Worm (Caenorhabditis elegans) whole organism, L4/young adult: ENCODE measurements around the gene cnp-2.

ENCODE experiments used
- W03F9.2 ChIP-seq: fragments of 150-350 bp; optimal IDR thresholded peaks from 2 replicates; lab custom pipeline; 2014; ENCODE audit warnings: missing biosample characterization, missing genetic modification characterization
- dao-5 ChIP-seq: sonication (generic microtip); optimal IDR thresholded peaks from 2 replicates; lab custom pipeline; 2016; ENCODE audit warnings: missing genotype, missing genetic modification characterization, moderate library complexity, missing compliant biosample characterization
- him-1 ChIP-seq: sonication (generic microtip); optimal IDR thresholded peaks from 2 replicates; lab custom pipeline; 2016; ENCODE audit warnings: missing genotype, missing genetic modification reagents, missing genetic modification characterization, missing compliant biosample characterization

The cnp-2 gene

DNA sequence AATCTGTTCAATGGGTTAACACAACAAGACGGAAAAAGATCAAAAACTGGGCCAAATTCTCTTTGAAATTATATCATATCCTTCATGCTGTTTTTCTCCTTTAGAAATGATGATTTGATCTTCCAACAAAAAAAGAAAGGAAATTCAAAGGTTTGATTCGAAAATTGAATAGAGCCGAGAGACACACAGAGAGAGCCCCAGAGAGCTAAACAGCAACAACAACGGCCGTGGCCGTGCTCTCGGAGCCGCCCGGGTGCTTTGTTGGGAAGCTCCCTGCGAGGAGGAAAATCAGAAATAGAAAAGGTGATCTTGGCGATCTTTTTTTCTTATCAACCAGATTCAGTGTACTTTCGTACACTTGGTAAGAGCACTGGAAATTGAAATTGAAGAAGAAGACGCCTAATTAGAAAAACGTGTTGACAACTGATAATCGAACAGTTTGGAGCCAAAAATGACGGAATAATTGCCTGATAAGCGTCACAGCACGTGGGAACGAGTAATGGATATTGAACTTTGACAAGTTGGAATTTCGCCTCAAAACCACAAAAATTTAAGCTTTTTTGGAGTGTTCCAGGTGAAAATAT is 36.7 kb downstream of the cnp-2 start:
- TF ChIP-seq W03F9.2 (tag; lab: Kevin White, UChicago) (no peak), him-1 (no peak), dao-5 (tag; lab: Kevin White, UChicago) (no peak)

DNA sequence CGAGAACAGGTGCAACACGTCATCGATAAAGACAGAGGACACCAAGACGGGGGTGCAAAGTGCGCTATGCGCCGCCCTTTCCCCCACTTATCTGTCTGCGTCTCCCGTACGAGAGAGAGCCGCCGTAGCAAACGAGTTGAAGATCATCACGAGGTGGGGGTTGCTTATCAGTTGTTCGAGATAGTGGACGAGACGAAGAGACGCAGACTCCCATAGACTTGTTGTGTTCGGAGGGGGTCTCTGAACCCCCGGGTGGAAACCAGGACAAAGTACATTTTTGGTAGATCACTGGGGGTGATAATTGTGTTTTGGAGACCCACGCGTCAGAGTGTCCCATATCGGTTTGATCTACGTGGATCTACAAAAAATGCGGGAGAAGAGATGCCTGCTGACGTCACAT is 38.2 kb downstream of the cnp-2 start:
- TF ChIP-seq dao-5 (tag; lab: Kevin White, UChicago) (no peak), W03F9.2 (tag; lab: Kevin White, UChicago) (no peak), him-1 (no peak)

DNA sequence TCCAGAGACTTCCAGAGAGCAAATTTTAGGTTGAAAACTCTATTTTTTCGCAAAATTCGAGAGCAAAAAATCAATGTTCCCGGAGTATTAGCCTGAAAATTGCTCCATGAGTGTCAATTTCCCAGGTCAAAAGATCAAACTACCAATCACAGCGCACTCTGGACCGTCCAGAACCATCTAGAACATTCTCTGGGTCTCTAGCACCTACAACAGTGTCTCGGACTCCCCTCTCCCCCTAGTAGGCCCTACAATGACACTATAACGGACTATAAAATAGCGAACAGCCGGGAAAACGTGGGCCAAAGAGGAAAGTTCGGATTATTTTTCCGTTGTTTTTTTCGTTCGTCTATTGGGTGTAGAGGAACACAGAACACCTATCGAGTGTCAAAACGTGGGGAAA is 38.8 kb downstream of the cnp-2 start:
- TF ChIP-seq W03F9.2 (tag; lab: Kevin White, UChicago) (no peak), him-1 (no peak), dao-5 (tag; lab: Kevin White, UChicago) (no peak)

DNA sequence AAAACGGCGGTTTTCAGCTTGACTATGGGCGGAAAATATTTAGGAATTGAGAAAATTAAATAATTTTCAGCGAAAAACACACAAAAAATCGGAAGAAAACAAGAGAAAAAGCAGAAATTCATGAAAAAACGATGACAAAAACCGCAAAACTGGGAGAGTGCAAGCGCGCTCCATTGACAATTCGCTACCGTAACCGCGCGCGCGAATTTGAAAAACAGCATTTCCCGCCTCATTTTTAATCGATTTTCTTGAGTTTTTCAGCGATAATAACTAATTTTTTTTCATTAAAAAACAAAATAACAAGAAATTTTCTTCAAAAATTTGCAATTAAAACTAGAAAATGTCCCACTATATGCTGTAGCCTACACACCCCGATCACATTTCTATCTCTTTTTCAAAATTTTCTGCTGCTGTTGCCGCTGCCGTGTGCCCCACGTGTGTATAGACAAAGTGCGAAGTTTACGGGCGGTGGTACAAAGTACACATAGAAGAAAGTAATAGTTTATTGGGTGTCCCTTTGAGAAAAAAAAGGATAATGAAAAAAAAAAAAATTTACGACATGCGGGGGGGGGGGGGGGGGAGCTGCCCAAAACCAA is 39.4 kb downstream of the cnp-2 start:
- TF ChIP-seq W03F9.2 (tag; lab: Kevin White, UChicago) (peak; percentile 3), dao-5 (tag; lab: Kevin White, UChicago) (no peak), him-1 (no peak)

DNA sequence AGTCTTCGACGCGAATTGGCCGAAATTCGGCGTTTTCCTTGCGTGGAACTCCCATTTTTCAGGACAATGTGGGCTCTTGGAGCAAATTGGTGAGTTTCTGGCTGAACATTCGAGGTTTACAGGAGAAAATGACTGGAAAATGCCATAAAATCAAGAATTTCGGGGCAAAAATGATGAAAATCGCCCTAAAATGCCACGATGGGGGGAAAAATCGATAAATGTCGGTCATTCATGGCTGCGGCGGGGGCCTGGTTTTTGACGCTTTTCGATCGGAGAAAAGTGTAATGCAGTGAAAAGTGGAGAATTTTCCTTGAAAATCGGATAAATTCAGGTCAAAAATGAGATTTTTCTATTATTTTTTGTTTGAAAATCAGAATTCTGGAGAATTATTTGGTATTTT is 44.6 kb downstream of the cnp-2 start, which contains the start of the genes Y46G5A.18 and Y46G5A.47:
Gene Y46G5A.18, minus strand, starts transcription at position 101 of the 400 bp plus-strand sequence.
Gene Y46G5A.47, minus strand, starts transcription at position 146 of the 400 bp plus-strand sequence.
- no peak for TF ChIP-seq dao-5 (tag; lab: Kevin White, UChicago)
- no peak for TF ChIP-seq him-1
- TF ChIP-seq W03F9.2 (tag; lab: Kevin White, UChicago): no peak

DNA sequence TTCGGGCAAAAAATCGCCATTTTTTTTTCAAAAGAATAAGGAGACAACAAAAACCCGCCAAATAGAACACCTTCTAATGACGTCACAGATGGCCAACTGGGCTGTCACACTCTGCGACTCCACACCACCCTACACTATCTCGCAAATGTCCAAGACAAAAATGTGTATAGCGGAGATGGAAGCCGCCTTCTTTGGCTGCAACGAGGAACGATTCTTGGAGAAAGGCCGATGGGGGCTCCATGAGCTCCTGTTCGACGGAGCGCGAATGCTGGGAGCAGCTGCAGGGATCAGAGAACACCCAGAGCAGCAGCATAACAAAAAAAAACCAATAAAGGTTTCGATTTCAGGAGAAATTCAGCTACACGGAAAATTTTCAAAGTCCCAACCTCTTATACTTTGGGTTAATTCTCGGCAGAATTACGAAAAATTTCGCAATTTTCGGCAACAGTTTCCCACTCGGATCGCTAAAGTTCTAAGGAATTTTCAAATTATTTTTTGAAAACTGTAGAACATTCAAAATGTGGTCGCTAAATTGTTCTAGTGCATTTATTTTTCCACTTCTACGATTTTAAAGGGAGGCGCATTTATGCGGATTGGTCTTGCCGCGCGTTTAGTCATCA is 45.3 kb downstream of the cnp-2 start:
- TF ChIP-seq W03F9.2 (tag; lab: Kevin White, UChicago): no peak
- TF ChIP-seq him-1: peak; percentile 23

DNA sequence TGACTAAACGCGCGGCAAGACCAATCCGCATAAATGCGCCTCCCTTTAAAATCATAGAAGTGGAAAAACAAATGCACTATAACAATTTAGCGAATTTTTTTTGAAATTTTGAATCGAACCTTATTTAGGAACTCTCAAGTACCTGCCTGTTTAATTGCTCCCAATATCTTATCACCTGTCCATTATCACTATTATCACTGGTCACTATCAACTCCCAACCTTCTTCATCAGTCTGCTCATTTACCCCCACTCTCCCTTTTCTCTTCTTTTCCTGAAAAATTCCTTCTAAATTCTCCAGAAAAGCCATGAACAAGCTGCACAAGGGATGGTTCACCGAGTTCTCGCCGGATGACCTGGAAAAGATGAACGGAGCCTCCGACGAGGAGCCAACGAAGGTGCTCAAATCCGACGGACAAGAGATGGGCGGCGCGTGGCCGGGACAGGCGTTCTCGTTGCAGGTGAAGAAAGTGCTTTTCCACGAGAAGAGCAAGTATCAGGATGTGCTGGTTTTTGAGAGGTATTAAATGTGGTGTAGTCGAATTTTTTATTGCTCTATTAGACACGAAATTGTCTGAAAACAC is 46.1 kb downstream of the cnp-2 start, which contains the start of gene spds-1:
Gene spds-1, plus strand, starts transcription at position 298 of the 581 bp plus-strand sequence.
- no peak for TF ChIP-seq W03F9.2 (tag; lab: Kevin White, UChicago)
- no peak for TF ChIP-seq him-1
- TF ChIP-seq dao-5 (tag; lab: Kevin White, UChicago): no peak

DNA sequence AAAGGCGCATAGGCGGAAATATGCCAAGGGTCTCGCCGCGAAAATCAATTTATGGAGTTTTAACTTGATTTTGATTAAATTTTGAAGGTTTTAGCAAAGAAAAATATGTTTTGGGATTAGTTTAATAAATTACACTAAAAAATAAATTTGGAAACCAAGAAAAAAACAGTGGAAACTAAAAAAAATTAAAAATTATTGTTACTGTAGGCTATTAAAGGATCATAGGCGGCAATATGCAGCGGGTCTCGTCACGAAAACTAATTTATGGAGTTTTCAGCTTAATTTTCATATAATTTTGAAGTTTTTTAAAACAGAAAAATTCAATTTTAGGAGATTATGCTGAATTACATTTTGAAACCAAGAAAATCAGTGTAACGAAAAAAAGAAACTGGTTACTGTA is 48.1 kb downstream of the cnp-2 start:
- TF ChIP-seq W03F9.2 (tag; lab: Kevin White, UChicago) (no peak), him-1 (no peak), dao-5 (tag; lab: Kevin White, UChicago) (no peak)

DNA sequence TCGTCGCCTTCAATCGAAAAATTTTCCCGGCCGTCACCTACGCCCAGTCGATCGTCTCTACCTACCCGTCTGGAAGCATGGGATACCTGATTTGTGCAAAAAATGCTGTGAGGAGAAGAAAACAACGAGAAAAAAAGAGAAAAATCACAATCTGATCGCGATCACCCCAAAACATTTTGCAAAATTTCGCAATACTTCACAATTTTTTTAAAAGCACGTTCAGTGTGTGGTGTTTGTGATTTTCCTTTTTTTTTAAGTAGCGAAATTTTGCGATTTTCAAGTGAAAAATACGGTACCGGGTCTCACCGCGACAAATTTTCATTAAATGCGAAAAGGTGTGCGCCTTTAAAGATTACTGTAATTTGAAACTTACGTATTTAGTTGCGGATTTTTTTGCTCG is 49.1 kb downstream of the cnp-2 start:
- TF ChIP-seq W03F9.2 (tag; lab: Kevin White, UChicago) (no peak), him-1 (no peak), dao-5 (tag; lab: Kevin White, UChicago) (no peak)

DNA sequence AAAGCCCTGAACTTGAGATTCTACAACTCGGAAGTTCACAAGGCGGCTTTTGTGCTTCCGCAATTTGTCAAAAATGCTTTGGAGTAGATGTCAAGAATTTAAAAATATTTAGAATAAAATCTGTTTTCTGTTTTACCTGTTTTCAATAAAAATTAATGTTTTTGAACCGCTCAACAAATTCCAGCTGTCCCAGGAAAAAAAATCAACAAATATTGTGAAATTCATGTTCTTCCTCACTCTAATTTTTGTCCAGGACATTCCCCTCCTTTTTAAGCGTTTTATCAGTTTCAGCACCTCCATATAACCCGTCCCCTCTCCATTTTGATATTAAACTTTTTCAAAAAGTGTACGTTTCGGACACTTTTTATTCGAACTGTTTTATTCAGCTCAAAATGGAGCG is 50.1 kb downstream of the cnp-2 start, which contains the start of gene Y46G5A.20:
Gene Y46G5A.20, plus strand, starts transcription at position 301 of the 400 bp plus-strand sequence.
- no peak for TF ChIP-seq dao-5 (tag; lab: Kevin White, UChicago)
- no peak for TF ChIP-seq W03F9.2 (tag; lab: Kevin White, UChicago)
- TF ChIP-seq him-1: no peak

DNA sequence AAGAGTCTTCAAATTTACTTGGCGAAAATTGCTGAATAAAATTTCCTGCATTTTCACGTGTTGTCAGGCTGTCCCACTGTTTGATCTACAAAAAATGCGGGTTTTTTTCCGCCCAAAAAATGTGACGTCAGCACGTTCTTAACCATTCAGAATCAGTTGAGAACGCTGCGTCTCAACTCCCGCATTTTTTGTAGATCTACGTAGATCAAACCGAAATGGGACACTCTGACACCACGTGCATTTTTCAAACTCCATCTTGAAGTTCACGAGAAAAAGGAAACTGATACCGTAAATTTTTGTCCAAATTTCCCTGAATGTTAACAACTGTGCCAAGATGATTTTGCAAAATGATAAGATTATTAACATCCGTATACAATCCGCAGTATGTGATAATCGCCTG is 52.7 kb downstream of the cnp-2 start:
- TF ChIP-seq dao-5 (tag; lab: Kevin White, UChicago) (no peak), him-1 (no peak), W03F9.2 (tag; lab: Kevin White, UChicago) (no peak)

DNA sequence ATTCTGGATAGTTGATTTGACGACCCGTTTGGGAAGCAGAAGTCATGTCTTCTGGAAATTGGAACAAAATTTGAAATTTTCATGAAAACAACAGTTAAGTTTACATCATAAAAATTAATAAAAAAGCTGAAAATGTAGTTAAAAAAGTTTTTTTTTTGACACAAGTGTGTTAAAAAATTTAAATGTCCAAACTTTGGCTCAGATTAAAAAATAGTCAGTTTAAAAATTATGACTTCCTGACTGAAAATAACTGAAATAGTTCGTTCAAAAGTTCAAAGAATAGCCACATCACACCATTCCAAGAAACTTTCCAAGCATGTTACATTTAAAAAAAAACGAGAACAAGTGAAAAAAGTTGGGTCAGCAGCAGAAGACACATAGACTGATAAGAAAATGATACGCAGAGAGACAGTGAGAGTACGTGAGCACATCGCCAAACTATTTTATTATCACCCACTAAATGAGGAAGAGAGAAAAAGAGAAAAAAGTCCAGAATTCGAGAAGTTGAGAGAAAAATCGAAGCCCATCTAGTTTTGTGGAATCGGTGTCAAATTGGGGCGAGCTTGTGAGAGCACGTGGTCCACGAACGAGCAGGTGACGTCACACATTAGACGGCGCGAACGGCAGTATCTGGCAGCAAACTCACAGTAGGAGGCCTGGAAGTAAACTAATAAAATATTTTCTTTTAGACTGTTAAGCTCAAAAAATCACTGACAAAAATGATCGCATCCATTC is 56.0 kb downstream of the cnp-2 start, which contains the start of gene acl-7:
Gene acl-7, minus strand, starts transcription at position 51 of the 735 bp plus-strand sequence.
- no peak for TF ChIP-seq him-1
- TF ChIP-seq W03F9.2 (tag; lab: Kevin White, UChicago): no peak
- no peak for TF ChIP-seq dao-5 (tag; lab: Kevin White, UChicago)
